Worm (Caenorhabditis elegans) whole organism, early embryonic: ENCODE measurements around the gene gldc-1.

ENCODE experiments used
- hmbx-1 ChIP-seq: sonication (generic microtip); optimal IDR thresholded peaks from 2 replicates; lab custom pipeline; 2016; ENCODE audit warnings: mild to moderate bottlenecking, missing genetic modification characterization, missing compliant biosample characterization
- hnd-1 ChIP-seq: sonication (generic microtip); optimal IDR thresholded peaks from 2 replicates; lab custom pipeline; 2016; ENCODE audit warnings: missing genetic modification characterization, missing compliant biosample characterization

ce11 chrII:6031106-6031505, 19.1 kb upstream of the gldc-1 start, which contains the start of gene frpr-16:
- no peak for TF ChIP-seq hmbx-1 (tag; lab: Kevin White, UChicago)
- no peak for TF ChIP-seq hnd-1 (tag; lab: Kevin White, UChicago)
